ENCODE assay signal across 2 worm cellular contexts in genomic region chrX:5522769-5523601, ce11.
TF ChIP-seq lines count a peak whose summit lies in the region.

TSS of gene mboa-3 (minus strand) at chrX:5522819.

TF ChIP-seq in whole organism, L1 larva, 84 proteins besides CTCF, POLR2A, EP300 and RAD21 (continued from another document):
- TF ChIP-seq nhr-11 (tag; optimal IDR thresholded peaks at IDR 0.05; lab: Kevin White, UChicago) (no peak), ceh-63 (GFP tag; optimal IDR thresholded peaks at IDR 0.05; lab: Kevin White, UChicago) (no peak), tlp-1 (tag; optimal IDR thresholded peaks at IDR 0.05; lab: Kevin White, UChicago) (no peak), skn-1 (tag; optimal IDR thresholded peaks at IDR 0.05; lab: Kevin White, UChicago) (no peak), snu-23 (GFP tag; optimal IDR thresholded peaks at IDR 0.05; lab: Kevin White, UChicago) (peak; percentile 56), nhr-76 (tag; optimal IDR thresholded peaks at IDR 0.05; lab: Kevin White, UChicago) (no peak), ceh-82 (tag; optimal IDR thresholded peaks at IDR 0.05; lab: Kevin White, UChicago) (no peak), mep-1 (tag; optimal IDR thresholded peaks at IDR 0.05; lab: Kevin White, UChicago) (no peak), fos-1 (tag; optimal IDR thresholded peaks at IDR 0.05; lab: Kevin White, UChicago) (no peak), C04F5.9 (tag; optimal IDR thresholded peaks at IDR 0.05; lab: Kevin White, UChicago) (no peak), nhr-71 (tag; optimal IDR thresholded peaks at IDR 0.05; lab: Kevin White, UChicago) (peak; percentile 75), unc-86 (tag; optimal IDR thresholded peaks at IDR 0.05; lab: Kevin White, UChicago) (no peak), nhr-90 (tag; optimal IDR thresholded peaks at IDR 0.05; lab: Kevin White, UChicago; ENCODE audit: poor library complexity) (peak; percentile 37), egl-13 (tag; optimal IDR thresholded peaks at IDR 0.05; lab: Kevin White, UChicago) (no peak), lin-15B (tag; optimal IDR thresholded peaks at IDR 0.05; lab: Kevin White, UChicago) (no peak), fkh-10 (GFP tag; optimal IDR thresholded peaks at IDR 0.05; lab: Kevin White, UChicago) (no peak), ets-5 (GFP tag; IDR thresholded peaks at IDR 0.05; lab: Robert Waterston, UW) (no peak), blmp-1 (tag; optimal IDR thresholded peaks at IDR 0.05; lab: Kevin White, UChicago) (peak; percentile 11), lin-39 (tag; optimal IDR thresholded peaks at IDR 0.05; lab: Kevin White, UChicago) (no peak), swsn-7 (tag; optimal IDR thresholded peaks at IDR 0.05; lab: Kevin White, UChicago) (peak; percentile 26), aly-2 (tag; optimal IDR thresholded peaks at IDR 0.05; lab: Kevin White, UChicago) (no peak), aha-1 (tag; optimal IDR thresholded peaks at IDR 0.05; lab: Kevin White, UChicago) (no peak), nhr-237 (tag; optimal IDR thresholded peaks at IDR 0.05; lab: Kevin White, UChicago) (no peak), sup-37 (GFP tag; optimal IDR thresholded peaks at IDR 0.05; lab: Kevin White, UChicago) (no peak), vab-15 (tag; optimal IDR thresholded peaks at IDR 0.05; lab: Kevin White, UChicago) (no peak), dsc-1 (tag; optimal IDR thresholded peaks at IDR 0.05; lab: Kevin White, UChicago) (no peak), ceh-8 (GFP tag; optimal IDR thresholded peaks at IDR 0.05; lab: Kevin White, UChicago) (no peak), pqm-1 (tag; optimal IDR thresholded peaks at IDR 0.05; lab: Kevin White, UChicago) (no peak), efl-1 (optimal IDR thresholded peaks at IDR 0.05; lab: Kevin White, UChicago) (no peak), efl-1 (GFP tag; optimal IDR thresholded peaks at IDR 0.05 in 1 of 2; lab: Kevin White, UChicago) (no peak), lin-14 (GFP tag; optimal IDR thresholded peaks at IDR 0.05; lab: Kevin White, UChicago) (peak; percentile 73), ama-1 (optimal IDR thresholded peaks at IDR 0.05; lab: Kevin White, UChicago) (no peak), fkh-4 (tag; optimal IDR thresholded peaks at IDR 0.05; lab: Kevin White, UChicago; ENCODE audit: borderline replicate concordance) (no peak), nhr-85 (tag; lab: Kevin White, UChicago) (peak; percentile 86), hlh-17 (GFP tag; optimal IDR thresholded peaks at IDR 0.05; lab: Kevin White, UChicago; ENCODE audit: borderline replicate concordance) (no peak), nhr-47 (tag; optimal IDR thresholded peaks at IDR 0.05; lab: Kevin White, UChicago) (no peak), mdl-1 (tag; optimal IDR thresholded peaks at IDR 0.05; lab: Kevin White, UChicago) (peak in 1 of 2 experiments; percentile 55), fkh-8 (tag; optimal IDR thresholded peaks at IDR 0.05; lab: Kevin White, UChicago) (no peak), sptf-1 (tag; optimal IDR thresholded peaks at IDR 0.05; lab: Kevin White, UChicago) (no peak), C16A3.4 (tag; optimal IDR thresholded peaks at IDR 0.05; lab: Kevin White, UChicago) (no peak), zip-4 (GFP tag; optimal IDR thresholded peaks at IDR 0.05; lab: Kevin White, UChicago) (no peak), tbx-2 (tag; optimal IDR thresholded peaks at IDR 0.05; lab: Kevin White, UChicago) (no peak), nhr-19 (GFP tag; conservative IDR thresholded peaks at IDR 0.05; lab: Robert Waterston, UW) (peak; percentile 43; the same call in 1 of the 2 replicates), ztf-4 (tag; optimal IDR thresholded peaks at IDR 0.05; lab: Kevin White, UChicago) (no peak), zag-1 (tag; optimal IDR thresholded peaks at IDR 0.05; lab: Kevin White, UChicago) (no peak), ztf-11 (tag; optimal IDR thresholded peaks at IDR 0.05; lab: Kevin White, UChicago) (no peak), unc-30 (tag; optimal IDR thresholded peaks at IDR 0.05; lab: Kevin White, UChicago) (no peak), pax-3 (tag; optimal IDR thresholded peaks at IDR 0.05; lab: Kevin White, UChicago) (no peak), Y116A8C.19 (tag; optimal IDR thresholded peaks at IDR 0.05; lab: Kevin White, UChicago; ENCODE audit: borderline replicate concordance) (no peak), hlh-4 (tag; optimal IDR thresholded peaks at IDR 0.05; lab: Kevin White, UChicago) (no peak), nhr-84 (tag; optimal IDR thresholded peaks at IDR 0.05; lab: Kevin White, UChicago) (no peak), dpl-1 (GFP tag; optimal IDR thresholded peaks at IDR 0.05; lab: Kevin White, UChicago) (no peak), mab-9 (GFP tag; IDR thresholded peaks at IDR 0.05; lab: Robert Waterston, UW) (no peak), unc-62 (GFP tag; optimal IDR thresholded peaks at IDR 0.05; lab: Kevin White, UChicago) (no peak), lir-3 (tag; optimal IDR thresholded peaks at IDR 0.05; lab: Kevin White, UChicago; ENCODE audit: poor library complexity) (no peak), alr-1 (tag; optimal IDR thresholded peaks at IDR 0.05; lab: Kevin White, UChicago; ENCODE audit: borderline replicate concordance) (no peak), irx-1 (tag; optimal IDR thresholded peaks at IDR 0.05; lab: Kevin White, UChicago) (no peak), snpc-4 (tag; optimal IDR thresholded peaks at IDR 0.05; lab: Kevin White, UChicago) (no peak), grh-1 (GFP tag; IDR thresholded peaks at IDR 0.05; lab: Robert Waterston, UW) (no peak), rnt-1 (tag; optimal IDR thresholded peaks at IDR 0.05; lab: Kevin White, UChicago) (peak; percentile 59), C34B4.2 (tag; optimal IDR thresholded peaks at IDR 0.05; lab: Kevin White, UChicago) (no peak), egl-27 (tag; optimal IDR thresholded peaks at IDR 0.05; lab: Kevin White, UChicago) (no peak), lin-13 (GFP tag; optimal IDR thresholded peaks at IDR 0.05; lab: Kevin White, UChicago) (peak; percentile 5), F16B12.6 (tag; optimal IDR thresholded peaks at IDR 0.05; lab: Kevin White, UChicago) (no peak), nhr-12 (tag; optimal IDR thresholded peaks at IDR 0.05; lab: Kevin White, UChicago) (no peak), ces-1 (GFP tag; optimal IDR thresholded peaks at IDR 0.05; lab: Kevin White, UChicago) (no peak), efl-3 (GFP tag; optimal IDR thresholded peaks at IDR 0.05; lab: Kevin White, UChicago) (peak; percentile 16), nhr-28 (tag; optimal IDR thresholded peaks at IDR 0.05; lab: Kevin White, UChicago) (no peak), lsy-2 (tag; optimal IDR thresholded peaks at IDR 0.05; lab: Kevin White, UChicago) (no peak)
TF ChIP-seq in whole organism, L1 larva: peak in this region for 16.

TF ChIP-seq in whole organism, L4 larva, 104 proteins besides CTCF, POLR2A, EP300 and RAD21 (continued from another document):
- TF ChIP-seq duxl-1 (tag; optimal IDR thresholded peaks at IDR 0.05; lab: Kevin White, UChicago; ENCODE audit: poor library complexity) = no peak
- peak; percentile 70 for TF ChIP-seq hlh-11 (tag; optimal IDR thresholded peaks at IDR 0.05; lab: Kevin White, UChicago)
- no peak for TF ChIP-seq zfp-3 (GFP tag; conservative IDR thresholded peaks at IDR 0.05; lab: Robert Waterston, UW)
- 0 out of 2 replicates have a peak, but pooled peaks have one; percentile 22 for TF ChIP-seq tra-1 (GFP tag; IDR thresholded peaks at IDR 0.05; lab: Robert Waterston, UW)
- peak; percentile 76 for TF ChIP-seq dmd-6 (GFP tag; IDR thresholded peaks at IDR 0.05; lab: Robert Waterston, UW)
- peak; percentile 17 for TF ChIP-seq mes-2 (tag; optimal IDR thresholded peaks at IDR 0.05; lab: Kevin White, UChicago; ENCODE audit: poor library complexity, severe bottlenecking)
- no peak for TF ChIP-seq F26F4.8 (GFP tag; conservative IDR thresholded peaks at IDR 0.05; lab: Robert Waterston, UW)
- TF ChIP-seq nhr-41 (GFP tag; IDR thresholded peaks at IDR 0.05; lab: Robert Waterston, UW) = no peak
- TF ChIP-seq aha-1 (tag; lab: Kevin White, UChicago) = peak; percentile 97
- peak; percentile 22 for TF ChIP-seq dve-1 (tag; optimal IDR thresholded peaks at IDR 0.05; lab: Kevin White, UChicago; ENCODE audit: insufficient read depth)
- no peak for TF ChIP-seq F37D6.2 (tag; optimal IDR thresholded peaks at IDR 0.05; lab: Kevin White, UChicago)
- peak; percentile 14; the same call in 1 of the 2 replicates for TF ChIP-seq pha-4 (GFP tag; IDR thresholded peaks at IDR 0.05; lab: Robert Waterston, UW)
- peak; percentile 52 for TF ChIP-seq pha-4 (tag; optimal IDR thresholded peaks at IDR 0.05; lab: Kevin White, UChicago)
